Worm (Caenorhabditis elegans) whole organism, L2 larva: ENCODE results near the gene C39E9.12.

Experiments used
- fos-1 ChIP-seq: fragments of 150-350 bp; optimal IDR thresholded peaks from 2 replicates; lab custom pipeline; 2014; ENCODE audit warnings: missing biosample characterization, missing genetic modification characterization
- lsy-2 ChIP-seq, 2 experiments: fragments of 150-350 bp in 1 of 2; sonication (generic microtip) in 1 of 2; optimal IDR thresholded peaks; 2 replicates each; lab custom pipeline; 2014 to 2017; ENCODE audit warnings: missing biosample characterization in 2 of 2, missing genetic modification characterization in 2 of 2

- TF ChIP-seq fos-1 (peak; percentile 98), lsy-2 (tag; optimal IDR thresholded peaks at IDR 0.05; lab: Kevin White, UChicago) (no peak)
These were observed 36.4 kb upstream of the C39E9.12 start, which contains the start of gene scl-2 for ce11 chrIV:13057418-13057817.
